Fruit fly (Drosophila melanogaster) whole organism: Measurements from ENCODE around the gene CG5910.
"Not testable (repeated sequence)": the region's sequence is repeated elsewhere in the genome, so short reads cannot be mapped to it uniquely, and the experiment has no call there.

Experiments
- CG8478 ChIP-seq: fragments of >200 bp; optimal IDR thresholded peaks from 2 replicates; lab custom pipeline; 2018; ENCODE audit warnings: inconsistent platforms
- Dll ChIP-seq: fragments of >200 bp; optimal IDR thresholded peaks from 2 replicates; lab custom pipeline; 2017
- EcR ChIP-seq, 2 experiments: fragments of >200 bp; optimal IDR thresholded peaks; 2 replicates each; lab custom pipeline; 2017; ENCODE audit warnings: missing biosample characterization in 2 of 2, missing genetic modification characterization in 2 of 2, missing genetic modification reagents in 2 of 2
- pan ChIP-seq: fragments of >200 bp; optimal IDR thresholded peaks from 2 replicates; lab custom pipeline; 2017
- psq ChIP-seq: fragments of >200 bp; optimal IDR thresholded peaks from 2 replicates; lab custom pipeline; 2017
- usp ChIP-seq: fragments of >200 bp; optimal IDR thresholded peaks from 2 replicates; lab custom pipeline; 2017; ENCODE audit warnings: missing biosample characterization, missing genetic modification characterization, mixed read lengths

The CG5910 gene

dm6 chr3L:20474789-20475208, 32.6 kb downstream of the CG5910 start:
- no peak for TF ChIP-seq Dll (lab: Kevin White, UChicago)
- TF ChIP-seq EcR (GFP tag; optimal IDR thresholded peaks at IDR 0.05; lab: Kevin White, UChicago), result no peak
- no peak for TF ChIP-seq pan

- peak; percentile 34 for TF ChIP-seq pan
- no peak for TF ChIP-seq CG8478 (lab: Kevin White, UChicago)
Observed at dm6 chr3L:20487649-20488048, 45.4 kb downstream of the CG5910 start.

dm6 chr3L:20491525-20492132, 49.4 kb downstream of the CG5910 start, which contains the start of gene ND-39:
Gene ND-39, plus strand, starts transcription at chr3L:20492082.
- TF ChIP-seq Dll (lab: Kevin White, UChicago), result no peak
- TF ChIP-seq usp (GFP tag; lab: Kevin White, UChicago), result no peak
- no peak for TF ChIP-seq EcR (GFP tag; optimal IDR thresholded peaks at IDR 0.05; lab: Kevin White, UChicago)
- TF ChIP-seq pan, result no peak
- no peak for TF ChIP-seq CG8478 (lab: Kevin White, UChicago)
- TF ChIP-seq psq (lab: Kevin White, UChicago), result no peak

dm6 chr3L:20493417-20494261, 51.4 kb downstream of the CG5910 start:
- TF ChIP-seq CG8478 (lab: Kevin White, UChicago), result no peak

dm6 chr3L:20494262-20494601, 52.0 kb downstream of the CG5910 start:
- TF ChIP-seq Dll (lab: Kevin White, UChicago), result no peak
- no peak for TF ChIP-seq pan
- no peak for TF ChIP-seq usp (GFP tag; lab: Kevin White, UChicago)
- TF ChIP-seq EcR (GFP tag; optimal IDR thresholded peaks at IDR 0.05; lab: Kevin White, UChicago), result no peak
- no peak for TF ChIP-seq psq (lab: Kevin White, UChicago)
- TF ChIP-seq CG8478 (lab: Kevin White, UChicago), result no peak

- TF ChIP-seq Dll (lab: Kevin White, UChicago) (no peak), usp (GFP tag; lab: Kevin White, UChicago) (no peak), pan (no peak), psq (lab: Kevin White, UChicago) (no peak), EcR (GFP tag; optimal IDR thresholded peaks at IDR 0.05; lab: Kevin White, UChicago) (no peak), CG8478 (lab: Kevin White, UChicago) (no peak)
Observed at dm6 chr3L:20494780-20495591, 52.8 kb downstream of the CG5910 start, which contains the start of gene ZnT77C. Gene ZnT77C, minus strand, starts transcription at chr3L:20494921.

- TF ChIP-seq pan (no peak), CG8478 (lab: Kevin White, UChicago) (no peak), EcR (GFP tag; optimal IDR thresholded peaks at IDR 0.05; lab: Kevin White, UChicago) (no peak), Dll (lab: Kevin White, UChicago) (no peak), psq (lab: Kevin White, UChicago) (no peak), usp (GFP tag; lab: Kevin White, UChicago) (no peak)
Observed at dm6 chr3L:20497124-20497996, 55.1 kb downstream of the CG5910 start, which contains the start of gene CG32425. Gene CG32425, plus strand, starts transcription at chr3L:20497323.

- TF ChIP-seq pan, result no peak
- TF ChIP-seq usp (GFP tag; lab: Kevin White, UChicago), result no peak
- TF ChIP-seq CG8478 (lab: Kevin White, UChicago), result no peak
- TF ChIP-seq Dll (lab: Kevin White, UChicago), result no peak
- no peak for TF ChIP-seq psq (lab: Kevin White, UChicago)
- no peak for TF ChIP-seq EcR (GFP tag; optimal IDR thresholded peaks at IDR 0.05; lab: Kevin White, UChicago)
Observed at dm6 chr3L:20498204-20498603, 56.0 kb downstream of the CG5910 start.

dm6 chr3L:20499536-20499935, 57.3 kb downstream of the CG5910 start, which contains the start of gene CG18281:
Gene CG18281, plus strand, starts transcription at chr3L:20499836.
- TF ChIP-seq pan; psq (lab: Kevin White, UChicago); Dll (lab: Kevin White, UChicago): not testable (repeated sequence)
